Fruit fly (Drosophila melanogaster) whole organism, wandering third instar larva: Measurements from ENCODE around the gene CG10338.
A peak's percentile ranks its signal among the peaks of the same experiment; 100 is the strongest.

ENCODE experiments used
- Abd-B ChIP-seq: fragments of >200 bp; optimal IDR thresholded peaks from 2 replicates; lab custom pipeline; 2017; ENCODE audit warnings: missing biosample characterization, missing genetic modification characterization
- CG32264 ChIP-seq: fragments of 200-800 bp; sonication (Bioruptor generic); optimal IDR thresholded peaks from 2 replicates; lab custom pipeline; 2016; ENCODE audit warnings: missing biosample characterization, missing genetic modification characterization
- CG9705 ChIP-seq: fragments of 200-800 bp; sonication (Bioruptor generic); optimal IDR thresholded peaks from 2 replicates; lab custom pipeline; 2018; ENCODE audit warnings: missing biosample characterization, mild to moderate bottlenecking, missing genetic modification characterization
- CrebA ChIP-seq: fragments of 200-800 bp; sonication (Bioruptor generic); optimal IDR thresholded peaks from 2 replicates; lab custom pipeline; 2016; ENCODE audit warnings: missing biosample characterization, mild to moderate bottlenecking, missing genetic modification characterization, borderline replicate concordance
- Dif ChIP-seq: fragments of 200-275, 200-300 bp; sonication (Bioruptor generic); optimal IDR thresholded peaks from 2 replicates; lab custom pipeline; 2018; ENCODE audit warnings: missing biosample characterization, missing genetic modification characterization; ENCODE audit not compliant: partially characterized antibody
- GATAd ChIP-seq: sonication (Bioruptor generic); optimal IDR thresholded peaks from 2 replicates; lab custom pipeline; 2016; ENCODE audit warnings: missing biosample characterization, missing genetic modification characterization
- HLH106 ChIP-seq: fragments of 200-800 bp; optimal IDR thresholded peaks from 3 replicates; lab custom pipeline; 2019; ENCODE audit warnings: missing biosample characterization, mild to moderate bottlenecking, missing genetic modification characterization, moderate library complexity
- Hnf4 ChIP-seq: fragments of 200-800 bp; sonication (Bioruptor generic); optimal IDR thresholded peaks from 2 replicates; lab custom pipeline; 2016; ENCODE audit warnings: missing biosample characterization, mild to moderate bottlenecking, missing genetic modification characterization
- Hr78 ChIP-seq: fragments of >200 bp; optimal IDR thresholded peaks from 2 replicates; lab custom pipeline; 2017; ENCODE audit warnings: missing biosample characterization, missing genetic modification characterization
- Hr83 ChIP-seq: fragments of 200-300 bp; sonication (Bioruptor generic); optimal IDR thresholded peaks from 2 replicates; lab custom pipeline; 2016; ENCODE audit warnings: missing biosample characterization, mild to moderate bottlenecking, missing genetic modification characterization, moderate library complexity; ENCODE audit not compliant: poor library complexity, severe bottlenecking
- Jra ChIP-seq: sonication (Bioruptor generic); optimal IDR thresholded peaks from 2 replicates; lab custom pipeline; 2016; ENCODE audit warnings: missing biosample characterization, missing genetic modification characterization
- Myc ChIP-seq: fragments of >200 bp; optimal IDR thresholded peaks from 2 replicates; lab custom pipeline; 2017
- N ChIP-seq: fragments of >200 bp; optimal IDR thresholded peaks from 2 replicates; lab custom pipeline; 2018; ENCODE audit warnings: missing biosample characterization, missing external identifiers, missing genetic modification characterization
- OdsH ChIP-seq: fragments of 200-800 bp; sonication (Bioruptor generic); optimal IDR thresholded peaks from 2 replicates; lab custom pipeline; 2016; ENCODE audit warnings: missing biosample characterization, mild to moderate bottlenecking, missing genetic modification characterization
- Rel ChIP-seq, 2 experiments: fragments of 200-800 bp; sonication (Bioruptor generic) in 1 of 2; optimal IDR thresholded peaks; 2 replicates in 1 of 2; 3 replicates in 1 of 2; lab custom pipeline; 2016 to 2019; ENCODE audit warnings: mild to moderate bottlenecking in 2 of 2, missing biosample characterization in 2 of 2, missing genetic modification characterization in 2 of 2, moderate library complexity in 1 of 2
- Sp1 ChIP-seq: fragments of 200-800 bp; sonication (Bioruptor generic); optimal IDR thresholded peaks from 3 replicates; lab custom pipeline; 2019; ENCODE audit warnings: missing biosample characterization, mild to moderate bottlenecking, missing genetic modification characterization, moderate library complexity
- Vsx2 ChIP-seq: fragments of 200-300, 225-300 bp; sonication (Bioruptor generic); optimal IDR thresholded peaks from 2 replicates; lab custom pipeline; 2018; ENCODE audit warnings: missing biosample characterization, missing genetic modification characterization; ENCODE audit not compliant: partially characterized antibody
- br ChIP-seq: fragments of 200-800 bp; sonication (Bioruptor generic); optimal IDR thresholded peaks from 2 replicates; lab custom pipeline; 2016; ENCODE audit warnings: missing biosample characterization, missing genetic modification characterization
- brk ChIP-seq: fragments of 200-800 bp; sonication (Bioruptor generic); optimal IDR thresholded peaks from 2 replicates; lab custom pipeline; 2016; ENCODE audit warnings: missing biosample characterization, mild to moderate bottlenecking, missing genetic modification characterization
- dl ChIP-seq, 2 experiments: fragments of 175-275, 200-275 bp in 1 of 2; fragments of 200-275 bp in 1 of 2; sonication (Bioruptor generic); optimal IDR thresholded peaks; lab custom pipeline; 2018; ENCODE audit warnings: mild to moderate bottlenecking in 2 of 2, missing biosample characterization in 2 of 2, missing genetic modification characterization in 2 of 2, moderate library complexity in 2 of 2; ENCODE audit not compliant: partially characterized antibody in 2 of 2, insufficient read depth in 1 of 2
- dmrt93B ChIP-seq: fragments of 200-800 bp; sonication (Bioruptor generic); optimal IDR thresholded peaks from 2 replicates; lab custom pipeline; 2018; ENCODE audit warnings: missing biosample characterization, mild to moderate bottlenecking, missing genetic modification characterization
- dsf ChIP-seq: sonication (Bioruptor generic); optimal IDR thresholded peaks from 2 replicates; lab custom pipeline; 2016; ENCODE audit warnings: missing biosample characterization, missing genetic modification characterization, borderline replicate concordance
- ey ChIP-seq: fragments of 200-800 bp; sonication (Bioruptor generic); optimal IDR thresholded peaks from 2 replicates; lab custom pipeline; 2016; ENCODE audit warnings: missing biosample characterization, missing genetic modification characterization
- foxo ChIP-seq, 2 experiments: fragments of 200-800 bp; sonication (Bioruptor generic); optimal IDR thresholded peaks; 2 replicates in 1 of 2; 3 replicates in 1 of 2; lab custom pipeline; 2016 to 2017; ENCODE audit warnings: missing biosample characterization in 2 of 2, missing genetic modification characterization in 2 of 2
- fru ChIP-seq: fragments of 200-800 bp; sonication (Bioruptor generic); optimal IDR thresholded peaks from 3 replicates; lab custom pipeline; 2016; ENCODE audit warnings: missing biosample characterization, mild to moderate bottlenecking, missing genetic modification characterization
- h ChIP-seq: fragments of 200-800 bp; sonication (Bioruptor generic); optimal IDR thresholded peaks from 3 replicates; lab custom pipeline; 2016; ENCODE audit warnings: missing biosample characterization, mild to moderate bottlenecking, missing genetic modification characterization
- jim ChIP-seq: fragments of 175-275, 200-325 bp; sonication (Bioruptor generic); optimal IDR thresholded peaks from 2 replicates; lab custom pipeline; 2016; ENCODE audit warnings: missing biosample characterization, mild to moderate bottlenecking, missing genetic modification characterization
- pan ChIP-seq: fragments of >200 bp; optimal IDR thresholded peaks from 2 replicates; lab custom pipeline; 2017
- psq ChIP-seq: fragments of 200-800 bp; sonication (Bioruptor generic); optimal IDR thresholded peaks from 3 replicates; lab custom pipeline; 2017; ENCODE audit warnings: missing biosample characterization, mild to moderate bottlenecking, missing genetic modification characterization, moderate library complexity
- rgr ChIP-seq: fragments of 200-800 bp; sonication (Bioruptor generic); optimal IDR thresholded peaks from 3 replicates; lab custom pipeline; 2016; ENCODE audit warnings: missing biosample characterization, mild to moderate bottlenecking, missing genetic modification characterization
- sv ChIP-seq: fragments of 200-800 bp; sonication (Bioruptor generic); optimal IDR thresholded peaks from 3 replicates; lab custom pipeline; 2016; ENCODE audit warnings: missing biosample characterization, missing genetic modification characterization
- tai ChIP-seq: sonication (Bioruptor generic); optimal IDR thresholded peaks from 2 replicates; lab custom pipeline; 2016; ENCODE audit warnings: missing biosample characterization, missing genetic modification characterization
- usp ChIP-seq: fragments of >200 bp; optimal IDR thresholded peaks from 2 replicates; lab custom pipeline; 2017; ENCODE audit warnings: missing biosample characterization, missing genetic modification characterization
- woc ChIP-seq: sonication (Bioruptor generic); optimal IDR thresholded peaks from 2 replicates; lab custom pipeline; 2016; ENCODE audit warnings: missing biosample characterization, mild to moderate bottlenecking, missing genetic modification characterization

Gene CG10338

DNA sequence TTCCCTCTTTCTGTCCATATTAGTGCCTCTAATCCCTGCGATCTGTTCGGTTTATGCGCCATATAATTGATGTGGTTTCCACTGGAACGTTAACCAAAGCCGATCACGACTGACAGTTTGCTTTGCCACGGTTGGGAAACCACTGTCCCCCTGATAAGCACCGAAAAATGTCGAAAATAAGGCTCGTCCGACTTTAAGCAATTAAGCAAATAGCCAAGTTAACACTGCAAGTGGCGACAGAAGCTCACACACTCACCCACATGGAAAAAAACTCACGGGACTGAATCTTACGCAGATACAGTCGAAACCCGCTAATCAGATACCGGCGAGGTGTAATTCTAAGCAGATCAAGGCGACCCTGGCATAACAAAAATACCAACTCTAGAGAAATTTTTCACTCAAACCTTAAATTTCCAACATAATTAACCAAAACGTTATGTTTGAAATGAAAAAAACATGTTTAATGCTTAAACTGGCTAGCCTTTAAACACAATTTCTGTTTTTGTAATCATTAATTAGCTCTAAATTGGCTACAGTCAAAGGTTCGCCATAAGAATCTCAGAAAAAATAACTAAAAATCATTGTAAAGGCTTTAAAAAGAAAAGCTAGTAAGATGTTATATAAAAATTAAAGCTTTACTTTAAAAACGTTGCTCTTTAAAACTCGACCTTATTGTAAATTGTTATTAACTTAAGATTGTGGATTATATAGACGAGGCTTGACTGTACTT lies 17.4 kb upstream of the CG10338 start:
- TF ChIP-seq fru (GFP tag; lab: Kevin White, UChicago) = peak; percentile 56
- TF ChIP-seq ey = peak; percentile 64
- TF ChIP-seq HLH106 = peak; percentile 77
- no peak for TF ChIP-seq dsf (GFP tag; lab: Kevin White, UChicago)
- peak; percentile 68 for TF ChIP-seq rgr (GFP tag; lab: Kevin White, UChicago)
- TF ChIP-seq usp (GFP tag; lab: Kevin White, UChicago) = no peak
- peak; percentile 26 for TF ChIP-seq Jra
- TF ChIP-seq CG9705 (GFP tag; lab: Kevin White, UChicago) = peak; percentile 44
- no peak for TF ChIP-seq pan (lab: Kevin White, UChicago)
- TF ChIP-seq Hnf4 (GFP tag; lab: Kevin White, UChicago) = peak; percentile 52
- peak; percentile 62 for TF ChIP-seq OdsH (GFP tag; lab: Kevin White, UChicago)
- TF ChIP-seq psq = peak; percentile 61
- TF ChIP-seq tai (GFP tag; lab: Kevin White, UChicago) = no peak
- TF ChIP-seq foxo (GFP tag; optimal IDR thresholded peaks at IDR 0.05; lab: Kevin White, UChicago) = peak in 1 of 2 experiments; percentile 54
- no peak for TF ChIP-seq Rel (GFP tag; optimal IDR thresholded peaks at IDR 0.05; lab: Kevin White, UChicago)
- peak; percentile 51 for TF ChIP-seq Rel (tag; optimal IDR thresholded peaks at IDR 0.05; lab: Kevin White, UChicago)
- peak; percentile 77 for TF ChIP-seq woc
- TF ChIP-seq sv (GFP tag; lab: Kevin White, UChicago) = peak; percentile 18
- peak; percentile 67 for TF ChIP-seq Hr83 (GFP tag; lab: Kevin White, UChicago)
- TF ChIP-seq N (GFP tag; lab: Kevin White, UChicago) = no peak
- peak; percentile 55 for TF ChIP-seq br (GFP tag; lab: Kevin White, UChicago)
- no peak for TF ChIP-seq Myc (lab: Kevin White, UChicago)
- peak; percentile 23 for TF ChIP-seq Vsx2 (GFP tag; lab: Kevin White, UChicago)
- no peak for TF ChIP-seq Dif (GFP tag; lab: Kevin White, UChicago)
- peak; percentile 65 for TF ChIP-seq dmrt93B (GFP tag; lab: Kevin White, UChicago)
- peak; percentile 70 for TF ChIP-seq Sp1 (GFP tag; lab: Kevin White, UChicago)

DNA sequence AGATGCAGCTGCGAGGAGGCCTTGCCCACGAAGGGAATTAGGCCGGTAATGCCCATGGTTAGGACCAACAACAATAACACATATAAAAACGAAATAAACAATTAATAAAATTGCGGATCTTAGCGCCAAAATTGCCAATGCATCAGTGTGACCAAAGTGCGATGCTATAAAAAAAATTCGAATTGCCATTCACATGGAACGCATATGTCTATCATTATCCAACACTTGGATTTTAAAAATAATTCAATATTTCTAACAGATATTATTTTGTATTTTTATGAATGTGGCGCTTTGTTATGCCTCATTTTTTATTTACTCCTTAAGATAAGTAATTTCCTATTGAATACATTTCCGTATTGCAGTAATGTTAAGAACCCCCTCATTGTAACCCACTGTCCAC lies 13.6 kb upstream of the CG10338 start, which contains the start of gene tos:
Gene tos, minus strand, starts transcription at position 173 of the 400 bp plus-strand sequence.
- no peak for TF ChIP-seq psq
- no peak for TF ChIP-seq N (GFP tag; lab: Kevin White, UChicago)
- no peak for TF ChIP-seq pan (lab: Kevin White, UChicago)
- TF ChIP-seq Myc (lab: Kevin White, UChicago) = peak; percentile 14
- TF ChIP-seq Rel (GFP tag; optimal IDR thresholded peaks at IDR 0.05; lab: Kevin White, UChicago) = no peak
- TF ChIP-seq Rel (tag; optimal IDR thresholded peaks at IDR 0.05; lab: Kevin White, UChicago) = peak; percentile 7
- TF ChIP-seq Sp1 (GFP tag; lab: Kevin White, UChicago) = no peak
- TF ChIP-seq CrebA (GFP tag; lab: Kevin White, UChicago) = no peak
- TF ChIP-seq foxo (GFP tag; optimal IDR thresholded peaks at IDR 0.05; lab: Kevin White, UChicago) = no peak

DNA sequence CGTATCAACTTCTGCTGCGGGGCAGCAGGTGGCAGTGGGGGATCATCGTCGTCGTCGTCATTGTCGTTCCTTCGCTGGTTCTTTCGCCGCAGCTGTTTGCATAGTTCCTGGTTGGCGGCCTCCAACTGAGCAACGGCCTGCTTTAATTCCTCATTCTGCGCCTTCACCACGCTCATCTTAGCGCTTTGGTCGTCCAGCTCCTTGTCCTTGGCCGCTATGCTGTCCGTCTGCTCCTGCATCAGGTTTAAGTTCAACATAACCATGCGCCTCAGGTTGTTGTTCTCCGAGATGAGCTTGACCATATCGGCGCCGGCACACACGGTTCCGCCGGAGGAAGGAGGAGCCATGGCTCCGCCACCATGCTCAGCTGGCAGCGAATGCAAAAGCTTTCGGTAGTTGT lies 7.6 kb upstream of the CG10338 start:
- no peak for TF ChIP-seq fru (GFP tag; lab: Kevin White, UChicago)
- no peak for TF ChIP-seq Sp1 (GFP tag; lab: Kevin White, UChicago)
- no peak for TF ChIP-seq Vsx2 (GFP tag; lab: Kevin White, UChicago)
- no peak for TF ChIP-seq Rel (GFP tag; optimal IDR thresholded peaks at IDR 0.05; lab: Kevin White, UChicago)
- no peak for TF ChIP-seq Rel (tag; optimal IDR thresholded peaks at IDR 0.05; lab: Kevin White, UChicago)
- no peak for TF ChIP-seq GATAd (GFP tag; lab: Kevin White, UChicago)
- TF ChIP-seq brk = no peak
- no peak for TF ChIP-seq Abd-B (GFP tag; lab: Kevin White, UChicago)
- TF ChIP-seq Jra = no peak
- TF ChIP-seq woc = no peak
- TF ChIP-seq usp (GFP tag; lab: Kevin White, UChicago) = no peak
- no peak for TF ChIP-seq CG32264 (GFP tag; lab: Kevin White, UChicago)

DNA sequence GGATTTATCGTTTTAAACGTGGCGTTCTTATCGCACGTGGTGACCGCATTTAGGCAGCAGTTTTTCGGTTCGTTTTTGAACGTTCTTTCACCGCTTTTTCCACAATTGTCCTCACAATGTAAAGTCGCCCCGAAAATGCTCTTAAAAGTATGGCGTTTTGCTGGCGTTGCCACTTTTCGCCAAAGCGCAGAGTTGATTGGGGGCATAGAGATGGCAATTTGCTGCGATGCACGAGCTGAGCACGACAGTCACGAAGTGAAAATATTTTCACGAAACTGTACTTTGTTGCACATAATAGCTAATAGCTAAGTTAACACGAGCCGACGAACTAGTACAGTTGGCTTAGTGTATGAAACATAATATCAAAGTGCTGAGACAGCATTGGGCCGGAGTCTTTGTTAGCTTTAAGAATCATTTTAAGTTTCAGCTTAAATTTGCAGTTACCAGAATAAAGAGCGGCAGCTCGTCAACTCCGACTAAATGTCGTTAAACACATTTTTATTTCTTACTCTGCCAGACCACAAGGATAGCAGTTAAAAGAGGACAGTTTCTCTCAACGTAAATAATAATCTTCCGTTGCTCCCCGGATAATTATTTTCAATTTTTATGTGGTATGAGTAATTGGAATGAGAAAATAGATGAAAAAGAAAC lies 6.7 kb upstream of the CG10338 start, which contains the start of gene msl-1:
Gene msl-1, minus strand, starts transcription at position 155 of the 651 bp plus-strand sequence.
- TF ChIP-seq CG32264 (GFP tag; lab: Kevin White, UChicago) (no peak), dl (GFP tag; optimal IDR thresholded peaks at IDR 0.05; lab: Kevin White, UChicago; ENCODE audit: insufficient read depth in 1 of 2, partially characterized antibody in 2 of 2) (no peak), Rel (GFP tag; optimal IDR thresholded peaks at IDR 0.05; lab: Kevin White, UChicago) (no peak), Rel (tag; optimal IDR thresholded peaks at IDR 0.05; lab: Kevin White, UChicago) (peak; percentile 56), Hr78 (GFP tag; lab: Kevin White, UChicago) (no peak), Jra (peak; percentile 10), CG9705 (GFP tag; lab: Kevin White, UChicago) (peak; percentile 20), Vsx2 (GFP tag; lab: Kevin White, UChicago) (no peak), Hnf4 (GFP tag; lab: Kevin White, UChicago) (no peak), usp (GFP tag; lab: Kevin White, UChicago) (no peak), Abd-B (GFP tag; lab: Kevin White, UChicago) (no peak), rgr (GFP tag; lab: Kevin White, UChicago) (no peak), pan (lab: Kevin White, UChicago) (no peak), HLH106 (peak; percentile 20), dsf (GFP tag; lab: Kevin White, UChicago) (no peak), Dif (GFP tag; lab: Kevin White, UChicago) (no peak), woc (peak; percentile 92), jim (peak; percentile 56), h (GFP tag; lab: Kevin White, UChicago) (no peak), CrebA (GFP tag; lab: Kevin White, UChicago) (no peak), Hr83 (GFP tag; lab: Kevin White, UChicago) (peak; percentile 85), N (GFP tag; lab: Kevin White, UChicago) (no peak), ey (no peak), Sp1 (GFP tag; lab: Kevin White, UChicago) (peak; percentile 3), foxo (GFP tag; optimal IDR thresholded peaks at IDR 0.05; lab: Kevin White, UChicago) (peak in 1 of 2 experiments; percentile 56), OdsH (GFP tag; lab: Kevin White, UChicago) (no peak)
